Fruit fly (Drosophila melanogaster): ENCODE measurements around the gene Femcoat.

Femcoat gene

DNA sequence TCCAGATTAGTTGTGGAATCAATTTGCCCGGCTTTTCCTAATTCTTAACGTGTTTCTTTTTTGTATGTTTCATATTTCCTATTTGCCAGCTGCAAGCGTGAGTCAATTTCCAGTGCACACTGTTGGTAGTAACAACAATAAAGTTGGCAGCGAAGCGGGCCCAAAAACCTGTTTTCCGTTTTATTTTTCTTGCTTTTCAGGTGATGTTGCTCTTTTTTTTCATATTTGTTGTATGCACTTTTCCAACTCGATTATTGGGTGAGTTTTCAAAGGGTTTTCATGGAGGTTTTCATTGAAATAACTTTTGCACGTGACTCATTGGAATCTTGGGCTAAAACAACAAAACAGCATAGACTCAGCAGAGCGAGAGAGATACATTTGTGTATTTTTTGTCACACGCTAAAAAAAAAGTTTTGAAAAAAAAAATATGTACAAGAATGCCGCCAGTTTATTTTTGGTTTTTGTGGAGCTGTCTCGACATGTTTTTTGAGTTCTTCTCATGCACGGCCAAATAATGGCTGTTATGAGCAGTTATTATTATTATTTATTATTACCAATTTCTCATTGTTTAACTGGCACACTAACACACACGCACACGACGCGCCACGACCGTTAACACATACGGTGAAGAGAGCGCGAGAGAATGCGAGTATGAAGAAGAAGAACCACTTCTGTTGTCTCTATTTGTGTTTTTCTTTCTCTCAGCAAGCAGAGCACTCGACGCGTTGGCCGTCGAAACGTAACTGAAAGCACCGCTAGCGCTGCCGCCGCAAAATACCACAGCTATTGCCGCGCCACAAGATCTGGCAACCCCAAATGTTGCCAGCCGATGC lies 37.1 kb downstream of the Femcoat start, which contains the start of gene Fas2 (continued):
- TF ChIP-seq dmrt99B (tag; optimal IDR thresholded peaks at IDR 0.05) (peak; percentile 35), Hr39 (optimal IDR thresholded peaks at IDR 0.05) (no peak), maf-S (GFP tag; optimal IDR thresholded peaks at IDR 0.05) (no peak), psq (GFP tag; optimal IDR thresholded peaks at IDR 0.05) (no peak), Doc2 (GFP tag; IDR thresholded peaks at IDR 0.05) (no peak), Chrac-16 (GFP tag; optimal IDR thresholded peaks at IDR 0.05) (no peak), disco-r (GFP tag; optimal IDR thresholded peaks at IDR 0.05) (no peak), CG6175 (GFP tag; IDR thresholded peaks at IDR 0.05) (no peak; the same call in 2 of the 3 replicates), sim (GFP tag; IDR thresholded peaks at IDR 0.05) (no peak), insv (GFP tag; optimal IDR thresholded peaks at IDR 0.05) (peak in 1 of 2 experiments; percentile 20), CG12391 (tag; optimal IDR thresholded peaks at IDR 0.05) (peak; percentile 14), MESR4 (GFP tag; optimal IDR thresholded peaks at IDR 0.05) (peak; percentile 13), CG4360 (GFP tag; IDR thresholded peaks at IDR 0.05) (0 out of 2 replicates have a peak, but pooled peaks have one; percentile 24), Hr3 (GFP tag; optimal IDR thresholded peaks at IDR 0.05) (no peak), Med (GFP tag) (peak; percentile 94), pho (GFP tag; optimal IDR thresholded peaks at IDR 0.05) (no peak), CG18764 (GFP tag; optimal IDR thresholded peaks at IDR 0.05) (no peak), CG8944 (GFP tag; optimal IDR thresholded peaks at IDR 0.05) (no peak), Poxn (GFP tag; IDR thresholded peaks at IDR 0.05) (no peak), CG17912 (GFP tag; optimal IDR thresholded peaks at IDR 0.05) (no peak), knrl (GFP tag; IDR thresholded peaks at IDR 0.05; ENCODE audit: partially characterized antibody) (peak; percentile 39; the same call in 1 of the 3 replicates), CG14667 (GFP tag; IDR thresholded peaks at IDR 0.05) (peak; percentile 23; the same call in 1 of the 2 replicates), E2f2 (GFP tag; IDR thresholded peaks at IDR 0.05) (no peak), sug (tag; optimal IDR thresholded peaks at IDR 0.05) (no peak), Sin3A (optimal IDR thresholded peaks at IDR 0.05) (no peak), shn (GFP tag; optimal IDR thresholded peaks at IDR 0.05) (no peak), fd102C (GFP tag; optimal IDR thresholded peaks at IDR 0.05) (peak; percentile 4), CG17186 (GFP tag; optimal IDR thresholded peaks at IDR 0.05) (no peak), CG6254 (GFP tag; optimal IDR thresholded peaks at IDR 0.05) (no peak), Dad (GFP tag; optimal IDR thresholded peaks at IDR 0.05) (peak; percentile 15), CG32772 (GFP tag; IDR thresholded peaks at IDR 0.05) (peak; percentile 47; the same call in 1 of the 2 replicates), fru (optimal IDR thresholded peaks at IDR 0.05) (no peak), Hr78 (GFP tag; optimal IDR thresholded peaks at IDR 0.05) (peak in 1 of 2 experiments; percentile 5), gfzf (GFP tag; optimal IDR thresholded peaks at IDR 0.05) (peak; percentile 6), Myb (GFP tag; optimal IDR thresholded peaks at IDR 0.05) (peak; percentile 39), Adf1 (GFP tag; IDR thresholded peaks at IDR 0.05) (peak; percentile 70; the same call in 1 of the 2 replicates), CG10274 (GFP tag; optimal IDR thresholded peaks at IDR 0.05) (peak; percentile 21), CG11085 (GFP tag; IDR thresholded peaks at IDR 0.05) (0 out of 2 replicates have a peak, but pooled peaks have one; percentile 9), rib (GFP tag; IDR thresholded peaks at IDR 0.05) (0 out of 2 replicates have a peak, but pooled peaks have one; percentile 23), CG3847 (GFP tag; IDR thresholded peaks at IDR 0.05) (peak; percentile 5; the same call in 1 of the 2 replicates), H15 (GFP tag; IDR thresholded peaks at IDR 0.05) (peak; percentile 9; the same call in 1 of the 3 replicates), CG12104 (GFP tag; optimal IDR thresholded peaks at IDR 0.05) (no peak), crp (GFP tag; optimal IDR thresholded peaks at IDR 0.05) (no peak), CG11247 (GFP tag; IDR thresholded peaks at IDR 0.05) (0 out of 2 replicates have a peak, but pooled peaks have one; percentile 31), tap (tag; optimal IDR thresholded peaks at IDR 0.05) (no peak), H2.0 (GFP tag; IDR thresholded peaks at IDR 0.05) (no peak), CG8765 (GFP tag; IDR thresholded peaks at IDR 0.05) (no peak), pan (optimal IDR thresholded peaks at IDR 0.05) (no peak), pan (GFP tag; optimal IDR thresholded peaks at IDR 0.05 in 1 of 2, IDR thresholded peaks at IDR 0.05 in 1 of 2) (peak in 1 of 2 experiments; percentile 44), CG9609 (GFP tag; optimal IDR thresholded peaks at IDR 0.05) (no peak)
